Worm (Caenorhabditis elegans): ENCODE results near the gene C28G1.6.

ce11 chrX:8806070-8806799 lies 24.8 kb downstream of the C28G1.6 start, which contains the start of gene R04E5.8:
- TF ChIP-seq ztf-23 (GFP tag; IDR thresholded peaks at IDR 0.05): no peak
- no peak for TF ChIP-seq ztf-29 (GFP tag; IDR thresholded peaks at IDR 0.05)
- no peak for TF ChIP-seq ref-1 (GFP tag; conservative IDR thresholded peaks at IDR 0.05)
- 0 out of 2 replicates have a peak, but pooled peaks have one; percentile 41 for TF ChIP-seq flt-1 (GFP tag; IDR thresholded peaks at IDR 0.05)
- TF ChIP-seq klf-2 (GFP tag; conservative IDR thresholded peaks at IDR 0.05): no peak

All from whole organism, midembryonic.